Worm (Caenorhabditis elegans): ENCODE measurements around the gene F13E9.12.

Gene F13E9.12

ce11 chrIV:10889820-10890462, 15.5 kb upstream of the F13E9.12 start, which contains the start of gene F13E9.15:
TSS of gene F13E9.15 (minus strand) at chrIV:10889870.
- TF ChIP-seq unc-62 (GFP tag; optimal IDR thresholded peaks at IDR 0.05): no peak

DNA sequence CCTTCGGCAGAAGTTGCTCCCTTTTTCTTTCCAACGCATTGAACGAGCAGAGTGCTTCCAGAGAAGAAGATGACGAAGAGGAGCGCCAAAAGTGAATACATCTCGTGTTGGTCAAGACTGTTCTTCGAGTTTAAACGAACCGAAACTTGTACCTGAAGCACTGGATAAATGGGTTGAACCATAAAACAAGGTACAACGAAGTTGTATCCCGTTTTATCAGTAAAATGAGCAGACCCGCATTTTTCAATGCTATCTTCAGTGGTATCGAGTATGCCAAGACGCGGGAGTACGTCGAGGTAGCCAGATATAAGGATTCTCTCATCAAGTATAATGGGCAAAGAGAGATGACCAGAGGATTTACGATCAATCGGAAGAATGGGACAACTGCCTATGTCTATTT, 12.9 kb upstream of the F13E9.12 start, which contains the start of gene F13E9.16:
Gene F13E9.16, minus strand, starts transcription at position 101 of the 400 bp plus-strand sequence.
- no peak for TF ChIP-seq unc-62 (GFP tag; optimal IDR thresholded peaks at IDR 0.05)

- no peak for TF ChIP-seq unc-62 (GFP tag; optimal IDR thresholded peaks at IDR 0.05)
Observed at ce11 chrIV:10885915-10886314, 11.5 kb upstream of the F13E9.12 start, which contains the start of gene srlf-11. TSS of gene srlf-11 (minus strand) at chrIV:10886015.

ce11 chrIV:10884263-10884662, 9.8 kb upstream of the F13E9.12 start, which contains the start of gene F13E9.5:
TSS of gene F13E9.5 (minus strand) at chrIV:10884363.
- no peak for TF ChIP-seq unc-62 (GFP tag; optimal IDR thresholded peaks at IDR 0.05)

DNA sequence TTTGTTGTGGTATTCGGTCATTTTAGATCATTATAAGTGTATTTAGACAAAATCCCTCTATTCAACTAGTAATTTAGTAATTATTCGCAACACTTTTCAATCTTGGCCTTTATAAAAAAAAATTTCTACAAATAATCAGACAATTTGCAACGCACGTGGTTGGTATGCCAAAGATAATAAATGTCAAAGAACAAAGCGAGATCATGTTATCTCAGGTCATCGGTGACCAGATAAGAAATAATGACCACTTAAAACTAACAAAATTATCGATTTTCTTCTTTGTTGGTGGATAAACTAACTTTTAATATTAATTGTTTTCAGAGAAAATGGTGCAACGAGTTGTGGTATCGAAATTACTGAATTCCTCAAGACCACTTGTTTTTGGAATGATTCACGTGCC, 6.8 kb upstream of the F13E9.12 start, which contains the start of gene F13E9.13:
Gene F13E9.13, plus strand, starts transcription at position 317 of the 400 bp plus-strand sequence.
- TF ChIP-seq unc-62 (GFP tag; optimal IDR thresholded peaks at IDR 0.05): no peak

ce11 chrIV:10880264-10880663, 5.8 kb upstream of the F13E9.12 start, which contains the start of gene fipr-15:
TSS of gene fipr-15 (plus strand) at chrIV:10880564.
- TF ChIP-seq unc-62 (GFP tag; optimal IDR thresholded peaks at IDR 0.05): no peak

DNA sequence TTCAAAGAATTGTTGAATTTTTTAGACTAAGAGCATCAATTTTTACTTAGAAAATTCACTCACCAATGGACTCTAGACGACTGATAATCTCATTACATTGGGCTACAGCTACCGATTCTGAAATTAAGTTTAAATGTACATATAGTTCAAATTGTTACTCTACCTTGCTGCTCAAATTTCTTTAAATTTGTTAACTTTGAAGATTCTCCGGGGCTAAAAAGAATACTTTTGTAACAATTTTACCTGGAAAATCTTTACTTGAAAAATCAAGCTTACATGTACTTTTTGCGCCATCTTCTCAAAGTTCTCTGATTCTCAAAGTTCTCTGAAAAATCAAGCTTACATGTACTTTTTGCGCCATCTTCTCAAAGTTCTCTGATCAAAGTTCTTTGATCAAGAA, 5.1 kb upstream of the F13E9.12 start, which contains the start of gene sdz-13:
Gene sdz-13, minus strand, starts transcription at position 101 of the 400 bp plus-strand sequence.
- TF ChIP-seq unc-62 (GFP tag; optimal IDR thresholded peaks at IDR 0.05): no peak

DNA sequence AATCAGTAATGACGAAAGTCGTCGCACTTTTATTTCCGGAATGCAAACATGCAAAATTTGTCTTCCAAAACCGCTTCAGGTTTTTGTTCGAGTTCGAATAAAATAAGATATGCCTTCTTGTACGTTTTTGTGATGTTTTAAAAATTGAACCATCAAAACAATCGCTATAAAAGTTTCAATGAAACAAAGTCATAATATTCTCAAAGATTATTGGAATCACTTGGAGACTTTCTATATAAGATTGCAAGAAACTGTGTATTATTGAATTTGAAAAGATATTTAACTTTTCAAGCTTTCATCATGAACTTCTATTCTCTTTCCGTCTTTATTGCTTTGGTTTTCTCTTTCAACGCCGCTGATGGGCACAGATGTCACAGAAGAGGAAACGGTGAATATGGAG, 2.4 kb upstream of the F13E9.12 start, which contains the start of gene fipr-14:
Gene fipr-14, plus strand, starts transcription at position 301 of the 400 bp plus-strand sequence.
- TF ChIP-seq unc-62 (GFP tag; optimal IDR thresholded peaks at IDR 0.05): no peak

- TF ChIP-seq unc-62 (GFP tag; optimal IDR thresholded peaks at IDR 0.05): no peak
Observed at ce11 chrIV:10870158-10870557, 4.3 kb downstream of the F13E9.12 start.

DNA sequence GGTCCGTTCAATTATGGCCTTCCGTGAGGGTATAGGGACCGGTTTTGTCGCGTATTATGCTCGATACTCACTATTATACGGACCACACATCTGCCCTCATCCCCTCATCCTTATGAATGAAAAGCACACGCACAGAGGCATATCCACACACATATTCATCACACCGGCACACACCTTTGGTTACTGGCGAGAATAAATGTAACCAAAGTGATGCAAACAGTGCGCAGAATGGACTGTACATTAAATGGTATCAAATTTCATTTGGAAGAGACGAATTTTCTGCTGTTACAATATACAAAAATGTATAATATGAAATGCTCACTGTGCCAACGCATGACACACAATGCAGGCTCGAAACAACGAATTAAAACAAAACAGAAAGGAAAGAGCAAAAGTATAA, 4.8 kb downstream of the F13E9.12 start:
- TF ChIP-seq unc-62 (GFP tag; optimal IDR thresholded peaks at IDR 0.05): no peak

DNA sequence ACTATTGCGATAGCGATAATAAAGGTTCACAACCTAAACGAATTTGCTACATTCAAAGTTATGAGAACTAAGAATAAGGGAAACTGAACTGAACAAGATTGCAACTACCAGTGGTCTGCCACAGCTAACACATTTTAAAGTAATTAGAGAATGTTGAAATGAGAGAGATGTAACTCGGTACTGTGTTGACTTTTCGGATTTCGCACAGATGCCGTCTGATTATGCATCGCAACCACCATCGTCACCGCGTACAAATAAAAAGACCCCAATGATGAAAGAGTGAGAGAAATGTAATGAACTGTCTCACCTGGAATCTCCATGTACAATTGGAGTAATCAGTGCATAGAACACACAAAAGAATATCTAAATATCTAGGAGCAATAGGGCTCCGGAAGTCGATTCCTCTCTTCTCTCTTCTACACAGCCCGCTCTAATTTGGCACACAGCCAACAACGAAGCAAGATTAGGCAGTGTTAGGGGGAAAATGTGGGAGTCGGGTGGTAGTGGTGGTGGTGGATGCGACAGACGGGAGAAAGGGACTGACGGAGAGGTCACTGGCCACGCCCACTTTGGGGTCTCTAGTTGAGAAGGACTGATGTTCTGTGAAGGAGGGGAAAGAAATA, 5.7 kb downstream of the F13E9.12 start, which contains the start of gene F13E9.11:
Gene F13E9.11, minus strand, starts transcription at position 507 of the 623 bp plus-strand sequence.
- TF ChIP-seq unc-62 (GFP tag; optimal IDR thresholded peaks at IDR 0.05): no peak

- no peak for TF ChIP-seq unc-62 (GFP tag; optimal IDR thresholded peaks at IDR 0.05)
Observed at ce11 chrIV:10867370-10868146, 6.9 kb downstream of the F13E9.12 start.

DNA sequence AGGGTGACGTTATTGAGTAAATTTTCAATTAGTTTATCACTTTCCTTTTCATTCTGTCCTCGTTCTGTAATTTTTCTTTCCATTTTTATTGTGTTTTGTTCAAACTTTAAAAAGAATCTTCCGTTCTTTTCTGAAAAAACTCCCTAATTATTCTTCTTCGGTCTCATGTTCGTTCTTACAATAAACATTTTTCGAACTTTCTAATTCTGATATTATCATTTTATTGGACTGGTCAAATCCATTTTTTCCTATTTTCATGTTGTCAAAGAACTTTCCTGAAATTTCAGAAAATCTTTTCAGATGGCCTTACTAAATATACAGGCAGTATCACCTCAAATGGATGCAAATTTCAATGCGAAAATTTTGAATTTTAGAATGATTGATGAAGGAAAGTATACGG, 10.4 kb downstream of the F13E9.12 start, which contains the start of gene nish-1:
Gene nish-1, plus strand, starts transcription at position 301 of the 400 bp plus-strand sequence.
- no peak for TF ChIP-seq unc-62 (GFP tag; optimal IDR thresholded peaks at IDR 0.05)

DNA sequence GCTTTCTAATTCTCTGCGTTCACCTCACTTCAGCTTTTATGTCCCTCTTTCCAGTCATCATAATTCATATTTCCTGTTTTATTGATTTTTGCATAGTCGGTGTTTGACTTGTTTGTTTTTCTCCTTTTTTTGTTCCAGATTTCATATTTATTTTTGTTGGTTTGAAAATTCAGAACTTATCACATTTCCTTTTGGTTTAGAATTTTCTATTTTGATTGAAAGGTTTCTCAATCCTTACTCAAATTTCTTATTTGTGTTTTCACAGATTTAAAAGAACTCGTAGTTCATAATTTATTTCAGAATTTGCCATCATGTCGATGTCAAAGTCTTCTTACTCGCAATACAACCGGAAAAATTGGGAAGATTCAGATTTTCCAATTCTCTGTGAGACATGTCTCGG, 13.3 kb downstream of the F13E9.12 start, which contains the start of gene rbm-22:
Gene rbm-22, plus strand, starts transcription at position 301 of the 400 bp plus-strand sequence.
- no peak for TF ChIP-seq unc-62 (GFP tag; optimal IDR thresholded peaks at IDR 0.05)

- TF ChIP-seq unc-62 (GFP tag; optimal IDR thresholded peaks at IDR 0.05): no peak
Observed at ce11 chrIV:10858300-10859016, 16.0 kb downstream of the F13E9.12 start, which contains the start of the genes T11G6.2 and hars-1. TSS of gene T11G6.2 (minus strand) at chrIV:10858496. TSS of gene hars-1 (plus strand) at chrIV:10858957.

Measured in whole organism, dauer.